Fruit fly (Drosophila melanogaster): ENCODE measurements around the gene Fdx1.
A peak's percentile ranks its signal among the peaks of the same experiment; 100 is the strongest.

Gene Fdx1

DNA sequence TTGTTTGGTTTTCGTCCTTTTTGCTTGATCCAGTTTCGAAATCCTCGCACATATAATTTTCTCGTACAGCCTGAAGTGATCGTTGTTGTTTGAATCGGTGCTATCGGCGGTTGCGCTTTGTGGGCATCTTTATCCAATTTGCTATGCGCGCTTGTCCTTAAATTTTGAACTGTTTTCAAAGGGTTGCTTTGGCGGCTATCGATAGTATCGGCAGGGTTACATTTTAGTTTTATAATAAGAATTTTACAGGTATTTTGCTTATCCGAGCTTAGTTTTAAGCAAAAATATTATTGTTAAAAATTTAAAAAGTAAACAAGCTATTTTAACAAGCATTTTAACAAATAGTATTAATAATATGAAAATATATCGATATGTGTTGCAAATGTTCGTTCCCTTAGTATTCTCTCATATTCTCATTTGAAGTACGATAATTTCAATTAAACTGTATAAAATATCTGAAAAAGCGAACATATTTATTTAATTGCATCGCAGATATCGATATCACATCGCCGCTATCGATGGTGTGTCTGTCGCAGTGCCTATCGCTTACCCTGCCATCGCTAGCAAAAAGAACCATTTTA, 4.1 kb downstream of the Fdx1 start, which contains the start of the genes Klp67A and CG4452:
Gene Klp67A (minus strand): TSS at position 197 of the 581 bp plus-strand sequence.
Gene CG4452 (plus strand): TSS at position 528 of the 581 bp plus-strand sequence.
- TF ChIP-seq Snoo (tag; optimal IDR thresholded peaks at IDR 0.05): no peak
- no peak for TF ChIP-seq CG15710 (tag; optimal IDR thresholded peaks at IDR 0.05)
- TF ChIP-seq CG9948 (tag; optimal IDR thresholded peaks at IDR 0.05): no peak
- no peak for TF ChIP-seq Pif1A (GFP tag; optimal IDR thresholded peaks at IDR 0.05)
- no peak for TF ChIP-seq CG10348 (GFP tag; IDR thresholded peaks at IDR 0.05)
- TF ChIP-seq gl (tag; optimal IDR thresholded peaks at IDR 0.05): no peak
- TF ChIP-seq CG13204 (GFP tag; optimal IDR thresholded peaks at IDR 0.05): no peak
- no peak for TF ChIP-seq fd96Ca (GFP tag; IDR thresholded peaks at IDR 0.05)
- TF ChIP-seq CG17806 (tag; optimal IDR thresholded peaks at IDR 0.05): no peak
- TF ChIP-seq CG14655 (GFP tag; optimal IDR thresholded peaks at IDR 0.05): no peak
- no peak for TF ChIP-seq rn (GFP tag; IDR thresholded peaks at IDR 0.05)
- TF ChIP-seq CG32121 (GFP tag; IDR thresholded peaks at IDR 0.05): no peak
- TF ChIP-seq D1 (tag; optimal IDR thresholded peaks at IDR 0.05): no peak
- TF ChIP-seq CG4496 (GFP tag; IDR thresholded peaks at IDR 0.05): no peak
- no peak for TF ChIP-seq Ets98B (GFP tag; IDR thresholded peaks at IDR 0.05)
- no peak for TF ChIP-seq CG8159 (tag; optimal IDR thresholded peaks at IDR 0.05)
- TF ChIP-seq Pif1B (GFP tag; optimal IDR thresholded peaks at IDR 0.05): no peak
- no peak for TF ChIP-seq CG34367 (tag; optimal IDR thresholded peaks at IDR 0.05)
- no peak for TF ChIP-seq CG12605 (GFP tag; IDR thresholded peaks at IDR 0.05)
- no peak for TF ChIP-seq EcR (GFP tag; optimal IDR thresholded peaks at IDR 0.05)

DNA sequence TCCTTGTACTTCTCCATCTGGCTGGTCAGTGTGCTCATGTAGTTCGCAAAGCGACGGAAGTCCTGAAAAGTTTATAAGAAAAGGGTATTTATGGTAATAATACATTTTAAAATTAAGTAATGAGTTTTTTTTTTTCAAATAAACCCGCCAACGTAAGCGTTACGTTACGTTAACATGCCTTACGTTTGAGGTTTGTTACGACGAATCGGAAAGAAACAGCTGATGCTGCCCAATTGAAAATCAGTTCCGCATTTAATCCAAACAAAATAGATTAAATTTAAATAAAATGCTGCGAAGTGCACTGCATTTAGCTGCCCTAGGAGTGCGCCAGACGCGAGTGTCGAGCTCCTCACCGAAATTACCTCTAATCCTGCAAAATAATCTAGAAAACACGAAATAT, 6.9 kb downstream of the Fdx1 start, which contains the start of gene mRRF1:
Gene mRRF1 (plus strand): TSS at position 220 of the 400 bp plus-strand sequence.
- TF ChIP-seq fd96Ca (GFP tag; IDR thresholded peaks at IDR 0.05) (no peak), gl (tag; optimal IDR thresholded peaks at IDR 0.05) (no peak), CG17806 (tag; optimal IDR thresholded peaks at IDR 0.05) (no peak), CG12605 (GFP tag; IDR thresholded peaks at IDR 0.05) (no peak)

DNA sequence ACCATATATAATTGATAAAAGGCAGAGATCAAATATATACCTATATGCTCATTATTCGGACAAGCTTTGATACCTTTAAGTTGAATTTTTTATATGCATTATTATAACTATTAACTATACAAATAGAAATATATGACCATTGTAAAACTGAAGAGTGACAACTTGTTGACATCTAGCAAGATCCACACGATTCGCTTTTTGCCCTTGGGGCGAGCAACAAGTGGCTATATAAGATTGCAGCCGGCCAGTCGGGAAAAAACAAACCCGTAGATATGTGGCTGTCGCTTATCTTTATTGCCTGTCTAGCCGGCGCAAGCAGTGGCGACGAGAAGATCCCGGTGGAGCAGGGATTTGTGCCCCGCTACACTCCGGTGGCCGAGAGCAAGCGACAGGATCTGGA, 9.1 kb downstream of the Fdx1 start, which contains the start of gene CG34456:
Gene CG34456 (plus strand): TSS at position 215 of the 400 bp plus-strand sequence.
- TF ChIP-seq CG12605 (GFP tag; IDR thresholded peaks at IDR 0.05) (no peak), CG32121 (GFP tag; IDR thresholded peaks at IDR 0.05) (no peak), Pif1A (GFP tag; optimal IDR thresholded peaks at IDR 0.05) (no peak), Pif1B (GFP tag; optimal IDR thresholded peaks at IDR 0.05) (no peak), CG4496 (GFP tag; IDR thresholded peaks at IDR 0.05) (0 out of 3 replicates have a peak, but pooled peaks have one; percentile 41), CG9948 (tag; optimal IDR thresholded peaks at IDR 0.05) (no peak), D1 (tag; optimal IDR thresholded peaks at IDR 0.05) (no peak), CG17806 (tag; optimal IDR thresholded peaks at IDR 0.05) (no peak), EcR (GFP tag; optimal IDR thresholded peaks at IDR 0.05) (peak; percentile 20), CG8301 (tag; optimal IDR thresholded peaks at IDR 0.05) (no peak)

DNA sequence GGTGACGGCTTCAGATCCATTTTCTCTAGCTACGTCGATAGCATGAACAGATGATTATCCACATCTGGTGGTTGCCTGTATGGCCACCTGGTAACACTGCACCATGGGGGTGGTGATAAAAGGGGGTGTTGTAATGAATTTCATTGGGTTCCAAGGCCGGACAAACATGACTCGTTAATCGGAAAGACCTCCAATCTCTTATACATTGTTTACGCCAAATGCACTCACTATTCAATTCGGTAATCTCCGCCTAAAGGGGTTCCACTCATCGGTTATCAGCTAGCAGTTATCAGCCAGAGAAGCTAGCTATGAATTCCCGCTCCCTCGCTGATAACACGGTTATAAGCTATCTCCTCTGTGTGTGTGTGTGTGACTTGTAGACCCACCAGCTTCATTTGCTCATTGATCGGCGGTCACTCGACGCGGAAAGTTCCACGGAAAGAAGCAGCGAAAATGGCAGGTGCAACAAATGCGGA, 10.8 kb downstream of the Fdx1 start, which contains the start of gene Pdxk:
Gene Pdxk (plus strand): TSS at position 100 of the 476 bp plus-strand sequence.
- TF ChIP-seq D1 (tag; optimal IDR thresholded peaks at IDR 0.05) (no peak), gl (tag; optimal IDR thresholded peaks at IDR 0.05) (peak; percentile 38), CG10348 (GFP tag; IDR thresholded peaks at IDR 0.05) (no peak), CG34367 (tag; optimal IDR thresholded peaks at IDR 0.05) (no peak), EcR (GFP tag; optimal IDR thresholded peaks at IDR 0.05) (peak; percentile 66), rn (GFP tag; IDR thresholded peaks at IDR 0.05) (no peak), CG13204 (GFP tag; optimal IDR thresholded peaks at IDR 0.05) (peak; percentile 13), CG4496 (GFP tag; IDR thresholded peaks at IDR 0.05) (peak; percentile 28; the same call in 1 of the 3 replicates), CG9948 (tag; optimal IDR thresholded peaks at IDR 0.05) (no peak), CG32121 (GFP tag; IDR thresholded peaks at IDR 0.05) (0 out of 2 replicates have a peak, but pooled peaks have one; percentile 31), Ets98B (GFP tag; IDR thresholded peaks at IDR 0.05) (peak; percentile 26; the same call in 1 of the 2 replicates), Snoo (tag; optimal IDR thresholded peaks at IDR 0.05) (peak; percentile 2)

DNA sequence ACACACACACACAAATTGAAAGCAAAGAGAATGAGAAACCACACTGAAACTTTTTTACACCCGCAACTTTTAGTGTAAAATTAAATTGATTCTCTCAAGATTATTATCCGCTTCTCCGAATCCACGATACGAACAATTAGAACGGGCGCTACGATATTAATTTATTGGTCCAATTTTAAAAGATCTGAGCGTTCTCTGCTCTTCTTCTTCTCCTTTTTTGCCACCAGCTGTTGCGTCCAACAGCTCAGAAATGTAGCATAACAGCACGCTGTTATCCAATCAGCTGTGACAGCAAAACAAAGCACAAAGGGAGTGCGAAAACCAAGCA, 12.4 kb downstream of the Fdx1 start, which contains the start of the genes UGP and Svip:
Gene UGP (minus strand): TSS at position 223 of the 328 bp plus-strand sequence.
Gene Svip (plus strand): TSS at position 287 of the 328 bp plus-strand sequence.
- TF ChIP-seq CG9948 (tag; optimal IDR thresholded peaks at IDR 0.05): no peak
- TF ChIP-seq CG10348 (GFP tag; IDR thresholded peaks at IDR 0.05): no peak
- TF ChIP-seq CG13204 (GFP tag; optimal IDR thresholded peaks at IDR 0.05): no peak
- TF ChIP-seq Pif1B (GFP tag; optimal IDR thresholded peaks at IDR 0.05): peak; percentile 47
- TF ChIP-seq CG8301 (tag; optimal IDR thresholded peaks at IDR 0.05): peak; percentile 17
- TF ChIP-seq CG4496 (GFP tag; IDR thresholded peaks at IDR 0.05): peak; percentile 68; the same call in 2 of the 3 replicates
- peak; percentile 21 for TF ChIP-seq gl (tag; optimal IDR thresholded peaks at IDR 0.05)
- peak; percentile 68 for TF ChIP-seq Ets98B (GFP tag; IDR thresholded peaks at IDR 0.05)
- TF ChIP-seq EcR (GFP tag; optimal IDR thresholded peaks at IDR 0.05): no peak
- no peak for TF ChIP-seq CG34367 (tag; optimal IDR thresholded peaks at IDR 0.05)
- TF ChIP-seq CG32121 (GFP tag; IDR thresholded peaks at IDR 0.05): peak; percentile 56
- no peak for TF ChIP-seq CG8159 (tag; optimal IDR thresholded peaks at IDR 0.05)
- no peak for TF ChIP-seq Snoo (tag; optimal IDR thresholded peaks at IDR 0.05)
- TF ChIP-seq rn (GFP tag; IDR thresholded peaks at IDR 0.05): no peak
- peak; percentile 4 for TF ChIP-seq CG17806 (tag; optimal IDR thresholded peaks at IDR 0.05)
- TF ChIP-seq D1 (tag; optimal IDR thresholded peaks at IDR 0.05): no peak
- TF ChIP-seq CG15710 (tag; optimal IDR thresholded peaks at IDR 0.05): peak; percentile 3
- TF ChIP-seq fd96Ca (GFP tag; IDR thresholded peaks at IDR 0.05): peak; percentile 73
- TF ChIP-seq CG14655 (GFP tag; optimal IDR thresholded peaks at IDR 0.05): no peak
- peak; percentile 27 for TF ChIP-seq Pif1A (GFP tag; optimal IDR thresholded peaks at IDR 0.05)
- peak; percentile 55; the same call in 1 of the 2 replicates for TF ChIP-seq CG12605 (GFP tag; IDR thresholded peaks at IDR 0.05)

Data from whole organism, pupa.